Worm (Caenorhabditis elegans): Measurements from ENCODE around the gene H20J04.6.
A peak's percentile ranks its signal among the peaks of the same experiment; 100 is the strongest.

H20J04.6 gene

DNA sequence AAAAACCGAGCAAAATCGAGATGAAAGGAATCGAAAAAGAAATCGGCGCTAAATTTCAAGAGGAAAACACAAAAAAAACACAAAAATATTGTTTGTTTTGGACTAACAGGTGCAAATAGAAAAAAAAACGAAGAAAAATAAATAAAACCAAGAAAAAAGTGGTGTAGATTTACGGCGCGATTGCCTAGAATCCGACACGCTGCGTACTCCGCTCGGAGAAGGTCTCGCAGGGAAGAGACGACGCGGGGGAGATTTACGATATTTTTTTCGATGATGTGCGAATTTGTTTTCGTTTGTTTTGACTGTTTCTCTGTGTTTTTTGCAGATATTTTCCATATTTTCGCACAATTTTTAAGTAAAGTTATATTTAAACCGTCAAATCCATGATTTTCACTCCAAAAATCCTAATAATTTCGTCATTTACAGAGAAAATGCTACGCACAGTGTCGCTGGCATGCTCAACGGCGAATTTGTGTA, 23.8 kb upstream of the H20J04.6 start, which contains the start of gene sco-1:
Gene sco-1, plus strand, starts transcription at position 427 of the 477 bp plus-strand sequence.
- TF ChIP-seq lin-39 (tag; optimal IDR thresholded peaks at IDR 0.05): no peak
- no peak for TF ChIP-seq ztf-1 (GFP tag; conservative IDR thresholded peaks at IDR 0.05)
- no peak for TF ChIP-seq mbf-1 (tag; optimal IDR thresholded peaks at IDR 0.05)
- TF ChIP-seq unc-62 (GFP tag; optimal IDR thresholded peaks at IDR 0.05): peak; percentile 82
- TF ChIP-seq skn-1 (tag; optimal IDR thresholded peaks at IDR 0.05): peak; percentile 4
- TF ChIP-seq ceh-16 (tag; optimal IDR thresholded peaks at IDR 0.05): peak; percentile 95
- TF ChIP-seq nhr-23 (tag; optimal IDR thresholded peaks at IDR 0.05): no peak
- TF ChIP-seq ZK546.5 (tag; optimal IDR thresholded peaks at IDR 0.05): peak; percentile 72
- peak; percentile 99 for TF ChIP-seq unc-55 (GFP tag; optimal IDR thresholded peaks at IDR 0.05)
- no peak for TF ChIP-seq nhr-11 (tag; optimal IDR thresholded peaks at IDR 0.05)
- peak; percentile 94 for TF ChIP-seq nhr-21 (tag; optimal IDR thresholded peaks at IDR 0.05)
- peak; percentile 97 for TF ChIP-seq crh-2 (tag; optimal IDR thresholded peaks at IDR 0.05)
- TF ChIP-seq nhr-10 (tag; optimal IDR thresholded peaks at IDR 0.05): peak; percentile 49
- no peak for TF ChIP-seq elt-1 (tag; optimal IDR thresholded peaks at IDR 0.05)
- no peak for TF ChIP-seq unc-39 (tag; optimal IDR thresholded peaks at IDR 0.05)
- TF ChIP-seq sem-4 (tag; optimal IDR thresholded peaks at IDR 0.05): peak; percentile 94
- peak; percentile 56 for TF ChIP-seq zag-1 (tag; optimal IDR thresholded peaks at IDR 0.05)
- TF ChIP-seq lsy-2 (tag; optimal IDR thresholded peaks at IDR 0.05): peak; percentile 93 to 97
- TF ChIP-seq blmp-1 (tag; optimal IDR thresholded peaks at IDR 0.05; ENCODE audit: insufficient read depth): peak; percentile 74
- TF ChIP-seq peb-1 (tag; optimal IDR thresholded peaks at IDR 0.05): no peak
- TF ChIP-seq nhr-77 (tag; optimal IDR thresholded peaks at IDR 0.05): peak; percentile 73
- peak; percentile 32 for TF ChIP-seq ztf-11 (tag; optimal IDR thresholded peaks at IDR 0.05)
- TF ChIP-seq nhr-12 (tag; optimal IDR thresholded peaks at IDR 0.05): peak; percentile 34
- peak; percentile 97 for TF ChIP-seq lin-13 (GFP tag; optimal IDR thresholded peaks at IDR 0.05)
- TF ChIP-seq aly-2 (tag; optimal IDR thresholded peaks at IDR 0.05): no peak
- peak; percentile 91 for TF ChIP-seq fos-1 (tag; optimal IDR thresholded peaks at IDR 0.05)
- peak; percentile 79 for TF ChIP-seq nhr-129 (tag; optimal IDR thresholded peaks at IDR 0.05)
- peak; percentile 96 for TF ChIP-seq nhr-25 (tag; optimal IDR thresholded peaks at IDR 0.05)
- TF ChIP-seq sma-3 (GFP tag; optimal IDR thresholded peaks at IDR 0.05): peak; percentile 98
- peak; percentile 96 for TF ChIP-seq lin-11 (tag; optimal IDR thresholded peaks at IDR 0.05)
- peak; percentile 95 for TF ChIP-seq mab-5 (tag; optimal IDR thresholded peaks at IDR 0.05)
- peak in 1 of 2 experiments; percentile 70 for TF ChIP-seq mdl-1 (tag; optimal IDR thresholded peaks at IDR 0.05)
- TF ChIP-seq gmeb-1 (tag; optimal IDR thresholded peaks at IDR 0.05): peak; percentile 93
- TF ChIP-seq Y55F3AM.14 (GFP tag; optimal IDR thresholded peaks at IDR 0.05): peak; percentile 84
- peak; percentile 95 for TF ChIP-seq egl-27 (tag; optimal IDR thresholded peaks at IDR 0.05)
- TF ChIP-seq snpc-4 (tag; optimal IDR thresholded peaks at IDR 0.05): peak; percentile 85
- TF ChIP-seq alr-1 (tag; optimal IDR thresholded peaks at IDR 0.05): no peak
- peak; percentile 82 for TF ChIP-seq ztf-4 (tag; optimal IDR thresholded peaks at IDR 0.05)
- peak; percentile 81 for TF ChIP-seq nhr-6 (tag; optimal IDR thresholded peaks at IDR 0.05)
- TF ChIP-seq nhr-237 (tag; optimal IDR thresholded peaks at IDR 0.05): peak; percentile 60
- TF ChIP-seq elt-3 (tag; optimal IDR thresholded peaks at IDR 0.05): no peak
- peak; percentile 63 for TF ChIP-seq ama-1 (optimal IDR thresholded peaks at IDR 0.05)
- peak; percentile 94 for TF ChIP-seq F13H6.1 (tag; optimal IDR thresholded peaks at IDR 0.05)
- TF ChIP-seq sma-9 (GFP tag; optimal IDR thresholded peaks at IDR 0.05): peak; percentile 98
- no peak for TF ChIP-seq sma-9 (tag; optimal IDR thresholded peaks at IDR 0.05)
- TF ChIP-seq dmd-4 (tag; optimal IDR thresholded peaks at IDR 0.05): peak; percentile 31
- TF ChIP-seq ceh-82 (tag; optimal IDR thresholded peaks at IDR 0.05): no peak
- peak; percentile 100 for TF ChIP-seq R02D3.7 (tag; optimal IDR thresholded peaks at IDR 0.05)
- TF ChIP-seq C34F6.9 (tag; optimal IDR thresholded peaks at IDR 0.05): peak; percentile 95
